Fruit fly (Drosophila melanogaster) whole organism, embryonic: ENCODE data around the gene Nup358.

Source experiments
- CG13287 ChIP-seq: fragments of 200-800 bp; sonication (Bioruptor generic); IDR thresholded peaks from 2 replicates; pipeline ENCODE4 v1.3.6; 2022; ENCODE audit warnings: missing biosample characterization, missing genetic modification characterization; ENCODE audit not compliant: partially characterized antibody
- CG15011 ChIP-seq: fragments of 200-800 bp; sonication (Bioruptor generic); optimal IDR thresholded peaks from 3 replicates; lab custom pipeline; 2018; ENCODE audit warnings: missing biosample characterization, mild to moderate bottlenecking, missing genetic modification characterization
- CG5953 ChIP-seq: fragments of 200-800 bp; sonication (Bioruptor generic); IDR thresholded peaks from 2 replicates; pipeline ENCODE4 v1.3.6; 2022; ENCODE audit warnings: missing biosample characterization, missing genetic modification characterization
- HmgD ChIP-seq: fragments of 200-800 bp; sonication (Bioruptor generic); optimal IDR thresholded peaks from 3 replicates; lab custom pipeline; 2016; ENCODE audit warnings: missing biosample characterization, missing genetic modification characterization
- cg ChIP-seq: fragments of 200-800 bp; sonication (Bioruptor generic); optimal IDR thresholded peaks from 3 replicates; lab custom pipeline; 2019; ENCODE audit warnings: missing biosample characterization, mild to moderate bottlenecking, missing genetic modification characterization, moderate library complexity
- danr ChIP-seq: fragments of 200-800 bp; sonication (Bioruptor generic); IDR thresholded peaks from 2 replicates; pipeline ENCODE4 v1.3.6; 2022; ENCODE audit warnings: missing biosample characterization, missing genetic modification characterization

Nup358 gene

dm6 chr3R:25308228-25308627 is 59.1 kb downstream of the Nup358 start, which contains the start of gene CG10550 (continued):
- TF ChIP-seq CG13287 (GFP tag; lab: Robert Waterston, UW) (peak; percentile 20; the same call in 1 of the 2 replicates), CG5953 (GFP tag; lab: Robert Waterston, UW) (no peak), HmgD (GFP tag; lab: Kevin White, UChicago) (no peak), danr (GFP tag; lab: Robert Waterston, UW) (no peak), CG15011 (GFP tag; lab: Kevin White, UChicago) (no peak), cg (GFP tag; lab: Kevin White, UChicago) (peak; percentile 61)
- TF ChIP-seq, all 482 proteins: peak for 15
